Worm (Caenorhabditis elegans): Measurements from ENCODE around the gene tag-293.

DNA sequence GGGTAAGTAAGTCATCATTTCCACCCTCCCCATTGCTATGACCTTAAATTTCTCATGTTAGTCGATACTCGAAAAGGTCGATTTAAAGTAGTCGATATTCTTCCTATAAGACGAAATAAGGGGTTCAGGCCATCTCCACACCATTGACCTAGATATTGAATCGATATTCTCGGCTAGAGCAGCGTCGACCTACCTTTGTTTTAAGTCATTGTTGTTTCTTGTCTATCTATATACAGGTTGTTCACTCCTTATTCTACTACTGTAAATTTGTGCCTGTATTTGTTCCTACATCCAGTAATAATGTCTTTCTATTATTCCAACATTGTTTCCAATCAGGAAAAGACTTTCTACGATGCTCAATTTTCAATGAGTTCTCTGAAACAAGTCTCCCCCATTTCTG is 28.4 kb downstream of the tag-293 start, which contains the start of gene F10G2.4:
- no peak for TF ChIP-seq elt-3 (tag; optimal IDR thresholded peaks at IDR 0.05)
- TF ChIP-seq nhr-6 (tag; optimal IDR thresholded peaks at IDR 0.05): no peak
- TF ChIP-seq mdl-1 (tag; optimal IDR thresholded peaks at IDR 0.05): no peak
- no peak for TF ChIP-seq snpc-4 (tag; optimal IDR thresholded peaks at IDR 0.05)
- no peak for TF ChIP-seq fos-1 (tag; optimal IDR thresholded peaks at IDR 0.05)
- TF ChIP-seq C34F6.9 (tag; optimal IDR thresholded peaks at IDR 0.05): no peak
- TF ChIP-seq nhr-10 (tag; optimal IDR thresholded peaks at IDR 0.05): no peak
- TF ChIP-seq ztf-11 (tag; optimal IDR thresholded peaks at IDR 0.05): no peak
- TF ChIP-seq zag-1 (tag; optimal IDR thresholded peaks at IDR 0.05): no peak
